Worm (Caenorhabditis elegans): ENCODE data around the gene C17F4.2.

ce11 chrII:3203415-3203814 is 45.1 kb upstream of the C17F4.2 start, which contains the start of gene sri-50:
- TF ChIP-seq B0310.2 (tag; optimal IDR thresholded peaks at IDR 0.05) (no peak), hmg-4 (GFP tag; optimal IDR thresholded peaks at IDR 0.05) (no peak), ama-1 (optimal IDR thresholded peaks at IDR 0.05) (no peak), tbx-37 (GFP tag; conservative IDR thresholded peaks at IDR 0.05) (no peak), scrt-1 (GFP tag; IDR thresholded peaks at IDR 0.05) (no peak), flt-1 (GFP tag; IDR thresholded peaks at IDR 0.05) (no peak)
